Fruit fly (Drosophila melanogaster) whole organism, wandering third instar larva: ENCODE data around the gene E2f2.
A peak's percentile ranks its signal among the peaks of the same experiment; 100 is the strongest.

Experiments
- Abd-B ChIP-seq: fragments of >200 bp; optimal IDR thresholded peaks from 2 replicates; lab custom pipeline; 2017; ENCODE audit warnings: missing biosample characterization, missing genetic modification characterization
- CG9705 ChIP-seq: fragments of 200-800 bp; sonication (Bioruptor generic); optimal IDR thresholded peaks from 2 replicates; lab custom pipeline; 2018; ENCODE audit warnings: missing biosample characterization, mild to moderate bottlenecking, missing genetic modification characterization
- CrebA ChIP-seq: fragments of 200-800 bp; sonication (Bioruptor generic); optimal IDR thresholded peaks from 2 replicates; lab custom pipeline; 2016; ENCODE audit warnings: missing biosample characterization, mild to moderate bottlenecking, missing genetic modification characterization, borderline replicate concordance
- Dfd ChIP-seq: fragments of >200 bp; optimal IDR thresholded peaks from 2 replicates; lab custom pipeline; 2017; ENCODE audit warnings: missing biosample characterization, missing genetic modification characterization
- Dif ChIP-seq: fragments of 200-275, 200-300 bp; sonication (Bioruptor generic); optimal IDR thresholded peaks from 2 replicates; lab custom pipeline; 2018; ENCODE audit warnings: missing biosample characterization, missing genetic modification characterization; ENCODE audit not compliant: partially characterized antibody
- HLH106 ChIP-seq: fragments of 200-800 bp; optimal IDR thresholded peaks from 3 replicates; lab custom pipeline; 2019; ENCODE audit warnings: missing biosample characterization, mild to moderate bottlenecking, missing genetic modification characterization, moderate library complexity
- Hnf4 ChIP-seq: fragments of 200-800 bp; sonication (Bioruptor generic); optimal IDR thresholded peaks from 2 replicates; lab custom pipeline; 2016; ENCODE audit warnings: missing biosample characterization, mild to moderate bottlenecking, missing genetic modification characterization
- Hr83 ChIP-seq: fragments of 200-300 bp; sonication (Bioruptor generic); optimal IDR thresholded peaks from 2 replicates; lab custom pipeline; 2016; ENCODE audit warnings: missing biosample characterization, mild to moderate bottlenecking, missing genetic modification characterization, moderate library complexity; ENCODE audit not compliant: poor library complexity, severe bottlenecking
- Jra ChIP-seq: sonication (Bioruptor generic); optimal IDR thresholded peaks from 2 replicates; lab custom pipeline; 2016; ENCODE audit warnings: missing biosample characterization, missing genetic modification characterization
- Myc ChIP-seq: fragments of >200 bp; optimal IDR thresholded peaks from 2 replicates; lab custom pipeline; 2017
- OdsH ChIP-seq: fragments of 200-800 bp; sonication (Bioruptor generic); optimal IDR thresholded peaks from 2 replicates; lab custom pipeline; 2016; ENCODE audit warnings: missing biosample characterization, mild to moderate bottlenecking, missing genetic modification characterization
- Rel ChIP-seq, 2 experiments: fragments of 200-800 bp; sonication (Bioruptor generic) in 1 of 2; optimal IDR thresholded peaks; 2 replicates in 1 of 2; 3 replicates in 1 of 2; lab custom pipeline; 2016 to 2019; ENCODE audit warnings: mild to moderate bottlenecking in 2 of 2, missing biosample characterization in 2 of 2, missing genetic modification characterization in 2 of 2, moderate library complexity in 1 of 2
- Sp1 ChIP-seq: fragments of 200-800 bp; sonication (Bioruptor generic); optimal IDR thresholded peaks from 3 replicates; lab custom pipeline; 2019; ENCODE audit warnings: missing biosample characterization, mild to moderate bottlenecking, missing genetic modification characterization, moderate library complexity
- Vsx2 ChIP-seq: fragments of 200-300, 225-300 bp; sonication (Bioruptor generic); optimal IDR thresholded peaks from 2 replicates; lab custom pipeline; 2018; ENCODE audit warnings: missing biosample characterization, missing genetic modification characterization; ENCODE audit not compliant: partially characterized antibody
- brk ChIP-seq: fragments of 200-800 bp; sonication (Bioruptor generic); optimal IDR thresholded peaks from 2 replicates; lab custom pipeline; 2016; ENCODE audit warnings: missing biosample characterization, mild to moderate bottlenecking, missing genetic modification characterization
- dl ChIP-seq, 2 experiments: fragments of 175-275, 200-275 bp in 1 of 2; fragments of 200-275 bp in 1 of 2; sonication (Bioruptor generic); optimal IDR thresholded peaks; lab custom pipeline; 2018; ENCODE audit warnings: mild to moderate bottlenecking in 2 of 2, missing biosample characterization in 2 of 2, missing genetic modification characterization in 2 of 2, moderate library complexity in 2 of 2; ENCODE audit not compliant: partially characterized antibody in 2 of 2, insufficient read depth in 1 of 2
- dmrt93B ChIP-seq: fragments of 200-800 bp; sonication (Bioruptor generic); optimal IDR thresholded peaks from 2 replicates; lab custom pipeline; 2018; ENCODE audit warnings: missing biosample characterization, mild to moderate bottlenecking, missing genetic modification characterization
- ey ChIP-seq: fragments of 200-800 bp; sonication (Bioruptor generic); optimal IDR thresholded peaks from 2 replicates; lab custom pipeline; 2016; ENCODE audit warnings: missing biosample characterization, missing genetic modification characterization
- foxo ChIP-seq, 2 experiments: fragments of 200-800 bp; sonication (Bioruptor generic); optimal IDR thresholded peaks; 2 replicates in 1 of 2; 3 replicates in 1 of 2; lab custom pipeline; 2016 to 2017; ENCODE audit warnings: missing biosample characterization in 2 of 2, missing genetic modification characterization in 2 of 2
- fru ChIP-seq: fragments of 200-800 bp; sonication (Bioruptor generic); optimal IDR thresholded peaks from 3 replicates; lab custom pipeline; 2016; ENCODE audit warnings: missing biosample characterization, mild to moderate bottlenecking, missing genetic modification characterization
- h ChIP-seq: fragments of 200-800 bp; sonication (Bioruptor generic); optimal IDR thresholded peaks from 3 replicates; lab custom pipeline; 2016; ENCODE audit warnings: missing biosample characterization, mild to moderate bottlenecking, missing genetic modification characterization
- psq ChIP-seq: fragments of 200-800 bp; sonication (Bioruptor generic); optimal IDR thresholded peaks from 3 replicates; lab custom pipeline; 2017; ENCODE audit warnings: missing biosample characterization, mild to moderate bottlenecking, missing genetic modification characterization, moderate library complexity
- rgr ChIP-seq: fragments of 200-800 bp; sonication (Bioruptor generic); optimal IDR thresholded peaks from 3 replicates; lab custom pipeline; 2016; ENCODE audit warnings: missing biosample characterization, mild to moderate bottlenecking, missing genetic modification characterization
- sage ChIP-seq: fragments of 200-800 bp; sonication (Bioruptor generic); optimal IDR thresholded peaks from 2 replicates; lab custom pipeline; 2016; ENCODE audit warnings: missing biosample characterization, mild to moderate bottlenecking, missing genetic modification characterization
- tai ChIP-seq: sonication (Bioruptor generic); optimal IDR thresholded peaks from 2 replicates; lab custom pipeline; 2016; ENCODE audit warnings: missing biosample characterization, missing genetic modification characterization
- usp ChIP-seq: fragments of >200 bp; optimal IDR thresholded peaks from 2 replicates; lab custom pipeline; 2017; ENCODE audit warnings: missing biosample characterization, missing genetic modification characterization
- woc ChIP-seq: sonication (Bioruptor generic); optimal IDR thresholded peaks from 2 replicates; lab custom pipeline; 2016; ENCODE audit warnings: missing biosample characterization, mild to moderate bottlenecking, missing genetic modification characterization

The E2f2 gene

dm6 chr2L:21156156-21157040 is at the start of gene E2f2, which contains the start of gene Mpp6:
E2f2 (minus strand) TSS chr2L:21156749.
Mpp6 (plus strand) TSS chr2L:21156288.
- TF ChIP-seq CG9705 (GFP tag; lab: Kevin White, UChicago) (peak; percentile 24), psq (GFP tag; lab: Kevin White, UChicago) (peak; percentile 92), Hr83 (GFP tag; lab: Kevin White, UChicago) (peak; percentile 74), HLH106 (tag; lab: Kevin White, UChicago) (peak; percentile 45), Hnf4 (GFP tag; lab: Kevin White, UChicago) (peak; percentile 77), Myc (lab: Kevin White, UChicago) (peak; percentile 76), Vsx2 (GFP tag; lab: Kevin White, UChicago) (no peak), ey (peak; percentile 19), rgr (GFP tag; lab: Kevin White, UChicago) (peak; percentile 59), woc (peak; percentile 50), fru (GFP tag; lab: Kevin White, UChicago) (no peak), dl (GFP tag; optimal IDR thresholded peaks at IDR 0.05; lab: Kevin White, UChicago; ENCODE audit: insufficient read depth in 1 of 2, partially characterized antibody in 2 of 2) (no peak), usp (GFP tag; lab: Kevin White, UChicago) (no peak), Jra (GFP tag; lab: Kevin White, UChicago) (peak; percentile 61), OdsH (GFP tag; lab: Kevin White, UChicago) (peak; percentile 32), dmrt93B (peak; percentile 16), Sp1 (GFP tag; lab: Kevin White, UChicago) (peak; percentile 6), foxo (GFP tag; optimal IDR thresholded peaks at IDR 0.05; lab: Kevin White, UChicago) (peak in 1 of 2 experiments; percentile 33), Rel (GFP tag; optimal IDR thresholded peaks at IDR 0.05; lab: Kevin White, UChicago) (no peak), Rel (tag; optimal IDR thresholded peaks at IDR 0.05; lab: Kevin White, UChicago) (peak; percentile 13)
- TF ChIP-seq, all 38 proteins: peak for 15

- TF ChIP-seq Hr83 (GFP tag; lab: Kevin White, UChicago) (no peak), fru (GFP tag; lab: Kevin White, UChicago) (no peak), foxo (GFP tag; optimal IDR thresholded peaks at IDR 0.05; lab: Kevin White, UChicago) (no peak), CrebA (no peak), Dfd (GFP tag; lab: Kevin White, UChicago) (no peak), Dif (GFP tag; lab: Kevin White, UChicago) (no peak)
Observed at dm6 chr2L:21206193-21206592, 49.6 kb upstream of the E2f2 start, which contains the start of gene clumsy. clumsy (plus strand) TSS chr2L:21206493.

- TF ChIP-seq Abd-B, result no peak
- no peak for TF ChIP-seq sage (GFP tag; lab: Kevin White, UChicago)
- TF ChIP-seq, all 38 proteins: peak for 0
Observed at dm6 chr2L:21202702-21203101, 46.2 kb upstream of the E2f2 start, which contains the start of gene CG31988. CG31988 (minus strand) TSS chr2L:21202802.

dm6 chr2L:21200275-21200674 is 43.7 kb upstream of the E2f2 start, which contains the start of gene CG31624:
CG31624 (minus strand) TSS chr2L:21200375.
- TF ChIP-seq Dfd (GFP tag; lab: Kevin White, UChicago), result peak; percentile 16
- TF ChIP-seq Abd-B, result no peak

dm6 chr2L:21198633-21199264 is 42.2 kb upstream of the E2f2 start, which contains the start of gene Ret:
Ret (minus strand) TSS chr2L:21198762.
- TF ChIP-seq tai (GFP tag; lab: Kevin White, UChicago), result no peak
- no peak for TF ChIP-seq Rel (GFP tag; optimal IDR thresholded peaks at IDR 0.05; lab: Kevin White, UChicago)
- no peak for TF ChIP-seq Rel (tag; optimal IDR thresholded peaks at IDR 0.05; lab: Kevin White, UChicago)
- no peak for TF ChIP-seq OdsH (GFP tag; lab: Kevin White, UChicago)
- TF ChIP-seq h (GFP tag; lab: Kevin White, UChicago), result no peak
- TF ChIP-seq rgr (GFP tag; lab: Kevin White, UChicago), result no peak
- no peak for TF ChIP-seq brk (GFP tag; lab: Kevin White, UChicago)
